Worm (Caenorhabditis elegans): ENCODE measurements around the gene clec-191.

DNA sequence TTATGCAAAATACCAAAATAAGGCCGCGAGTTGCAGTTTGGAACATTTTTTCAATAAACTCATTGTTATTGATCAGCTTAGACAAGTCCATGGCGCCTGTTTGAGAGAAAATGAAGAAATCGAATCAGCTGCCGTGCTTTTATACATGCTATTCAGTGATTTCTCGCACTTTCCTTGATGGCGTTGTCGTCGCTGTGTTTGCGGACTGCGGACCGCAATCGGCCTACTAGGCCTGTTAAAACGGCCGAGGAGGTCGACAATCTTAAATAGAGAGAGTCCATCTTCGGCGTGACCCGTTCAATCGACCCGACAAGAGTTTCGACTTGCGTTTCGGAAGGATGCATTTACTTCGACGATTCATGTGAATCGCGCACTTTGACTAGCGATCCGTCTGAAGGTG is 10.2 kb upstream of the clec-191 start, which contains the start of gene srz-75:
- TF ChIP-seq aha-1 (tag) (peak; percentile 64), nhr-25 (tag; optimal IDR thresholded peaks at IDR 0.05; ENCODE audit: borderline replicate concordance, insufficient read depth) (no peak), set-16 (GFP tag; IDR thresholded peaks at IDR 0.05) (no peak), ama-1 (optimal IDR thresholded peaks at IDR 0.05) (no peak), hlh-30 (tag; optimal IDR thresholded peaks at IDR 0.05; ENCODE audit: insufficient read depth) (no peak), snpc-1.2 (GFP tag; IDR thresholded peaks at IDR 0.05) (no peak), R02D3.7 (tag; optimal IDR thresholded peaks at IDR 0.05) (no peak), lin-13 (GFP tag; optimal IDR thresholded peaks at IDR 0.05) (no peak)
